Fruit fly (Drosophila melanogaster) whole organism, prepupa: ENCODE data around the gene Cchl.
A peak's percentile ranks its signal among the peaks of the same experiment; 100 is the strongest.

Source experiments
- Blimp-1 ChIP-seq: fragments of 200-800 bp; sonication (Bioruptor generic); optimal IDR thresholded peaks from 3 replicates; lab custom pipeline; 2017; ENCODE audit warnings: missing biosample characterization, missing genetic modification characterization, mild to moderate bottlenecking, moderate library complexity, missing genetic modification reagents
- CG10631 ChIP-seq: fragments of 200-800 bp; sonication (Bioruptor generic); optimal IDR thresholded peaks from 2 replicates; lab custom pipeline; 2016; ENCODE audit warnings: missing biosample characterization, missing genetic modification characterization
- CG11762 ChIP-seq: fragments of 200-800 bp; sonication (Bioruptor generic); optimal IDR thresholded peaks from 3 replicates; lab custom pipeline; 2016; ENCODE audit warnings: missing biosample characterization, missing genetic modification characterization; ENCODE audit not compliant: insufficient read depth
- CG11902 ChIP-seq: fragments of 200-800 bp; sonication (Bioruptor generic); optimal IDR thresholded peaks from 3 replicates; lab custom pipeline; 2016; ENCODE audit warnings: missing biosample characterization, missing genetic modification characterization
- CG1621 ChIP-seq: fragments of 200-800 bp; sonication (Bioruptor generic); optimal IDR thresholded peaks from 3 replicates; lab custom pipeline; 2018; ENCODE audit warnings: missing biosample characterization, mild to moderate bottlenecking, missing genetic modification characterization
- CG16779 ChIP-seq: fragments of 200-800 bp; sonication (Bioruptor generic); optimal IDR thresholded peaks from 3 replicates; lab custom pipeline; 2017; ENCODE audit warnings: missing biosample characterization, mild to moderate bottlenecking, missing genetic modification characterization
- CG3032 ChIP-seq: fragments of 200-800 bp; optimal IDR thresholded peaks from 2 replicates; lab custom pipeline; 2019; ENCODE audit warnings: missing biosample characterization, mild to moderate bottlenecking, missing genetic modification characterization, moderate library complexity
- CG31627 ChIP-seq: fragments of 200-800 bp; sonication (Bioruptor generic); optimal IDR thresholded peaks from 3 replicates; lab custom pipeline; 2016; ENCODE audit warnings: missing biosample characterization, missing genetic modification characterization
- CG34406 ChIP-seq: fragments of 200-800 bp; sonication (Bioruptor generic); optimal IDR thresholded peaks from 3 replicates; lab custom pipeline; 2016; ENCODE audit warnings: missing biosample characterization, missing genetic modification characterization
- CG3919 ChIP-seq: fragments of 200-800 bp; sonication (Bioruptor generic); optimal IDR thresholded peaks from 3 replicates; lab custom pipeline; 2016; ENCODE audit warnings: missing biosample characterization, missing genetic modification characterization
- CG6163 ChIP-seq: fragments of 200-800 bp; sonication (Bioruptor generic); IDR thresholded peaks from 3 replicates; pipeline ENCODE4 v1.3.6; 2022; ENCODE audit warnings: missing biosample characterization, missing genetic modification characterization
- CG6792 ChIP-seq: fragments of 200-800 bp; sonication (Bioruptor generic); optimal IDR thresholded peaks from 3 replicates; lab custom pipeline; 2016; ENCODE audit warnings: missing biosample characterization, missing genetic modification characterization
- CG6808 ChIP-seq: fragments of 200-800 bp; sonication (Bioruptor generic); optimal IDR thresholded peaks from 3 replicates; lab custom pipeline; 2017; ENCODE audit warnings: missing biosample characterization, missing genetic modification characterization, mild to moderate bottlenecking, moderate library complexity, missing genetic modification reagents
- CG6854 ChIP-seq: fragments of 200-800 bp; sonication (Bioruptor generic); optimal IDR thresholded peaks from 2 replicates; lab custom pipeline; 2017; ENCODE audit warnings: missing biosample characterization, mild to moderate bottlenecking, missing genetic modification characterization
- CG7368 ChIP-seq: fragments of 200-800 bp; sonication (Bioruptor generic); optimal IDR thresholded peaks from 3 replicates; lab custom pipeline; 2016; ENCODE audit warnings: missing biosample characterization, missing genetic modification characterization
- CG8319 ChIP-seq: fragments of 200-800 bp; sonication (Bioruptor generic); optimal IDR thresholded peaks from 3 replicates; lab custom pipeline; 2016; ENCODE audit warnings: missing biosample characterization, missing genetic modification characterization
- CG8632 ChIP-seq: fragments of 200-800 bp; sonication (Bioruptor generic); optimal IDR thresholded peaks from 3 replicates; lab custom pipeline; 2016; ENCODE audit warnings: missing biosample characterization, missing genetic modification characterization
- CG9139 ChIP-seq: fragments of 200-800 bp; sonication (Bioruptor generic); optimal IDR thresholded peaks from 3 replicates; lab custom pipeline; 2017; ENCODE audit warnings: missing biosample characterization, mild to moderate bottlenecking, missing genetic modification characterization
- Eip75B ChIP-seq: fragments of 200-800 bp; sonication (Bioruptor generic); optimal IDR thresholded peaks from 3 replicates; lab custom pipeline; 2016; ENCODE audit warnings: missing biosample characterization, missing genetic modification characterization
- Eip93F ChIP-seq: fragments of 200-800 bp; sonication (Bioruptor generic); optimal IDR thresholded peaks from 2 replicates; lab custom pipeline; 2016; ENCODE audit warnings: missing biosample characterization, mild to moderate bottlenecking, missing genetic modification characterization
- Ets21C ChIP-seq: fragments of 200-800 bp; sonication (Bioruptor generic); optimal IDR thresholded peaks from 3 replicates; lab custom pipeline; 2016; ENCODE audit warnings: missing biosample characterization, missing genetic modification characterization
- Ets96B ChIP-seq: fragments of 200-800 bp; optimal IDR thresholded peaks from 2 replicates; lab custom pipeline; 2019; ENCODE audit warnings: missing biosample characterization, mild to moderate bottlenecking, missing genetic modification characterization, moderate library complexity
- Gug ChIP-seq: fragments of 200-800 bp; sonication (Bioruptor generic); IDR thresholded peaks from 2 replicates; pipeline ENCODE4 v1.3.6; 2022; ENCODE audit warnings: missing biosample characterization, missing genetic modification characterization
- Hr38 ChIP-seq: sonication (Bioruptor generic); optimal IDR thresholded peaks from 2 replicates; lab custom pipeline; 2016; ENCODE audit warnings: missing biosample characterization, missing genetic modification characterization
- Hr39 ChIP-seq: fragments of 200-800 bp; sonication (Bioruptor generic); optimal IDR thresholded peaks from 2 replicates; lab custom pipeline; 2016; ENCODE audit warnings: missing biosample characterization, missing genetic modification characterization
- Hr4 ChIP-seq: fragments of 200-800 bp; sonication (Bioruptor generic); optimal IDR thresholded peaks from 3 replicates; lab custom pipeline; 2016; ENCODE audit warnings: missing biosample characterization, missing genetic modification characterization
- Lpt ChIP-seq: fragments of 200-800 bp; sonication (Bioruptor generic); optimal IDR thresholded peaks from 3 replicates; lab custom pipeline; 2016; ENCODE audit warnings: missing biosample characterization, missing genetic modification characterization
- Met ChIP-seq: fragments of 200-800 bp; sonication (Bioruptor generic); optimal IDR thresholded peaks from 3 replicates; lab custom pipeline; 2016; ENCODE audit warnings: missing biosample characterization, missing genetic modification characterization
- Smox ChIP-seq: fragments of 200-800 bp; sonication (Bioruptor generic); optimal IDR thresholded peaks from 3 replicates; lab custom pipeline; 2016; ENCODE audit warnings: missing biosample characterization, missing genetic modification characterization
- Sox102F ChIP-seq: fragments of 200-800 bp; sonication (Bioruptor generic); optimal IDR thresholded peaks from 2 replicates; lab custom pipeline; 2016; ENCODE audit warnings: missing biosample characterization, mild to moderate bottlenecking, missing genetic modification characterization
- Sox14 ChIP-seq: fragments of 200-800 bp; sonication (Bioruptor generic); optimal IDR thresholded peaks from 3 replicates; lab custom pipeline; 2016; ENCODE audit warnings: missing biosample characterization, missing genetic modification characterization
- Sox15 ChIP-seq: fragments of 200-800 bp; sonication (Bioruptor generic); optimal IDR thresholded peaks from 3 replicates; lab custom pipeline; 2016; ENCODE audit warnings: missing biosample characterization, missing genetic modification characterization
- acj6 ChIP-seq: fragments of 200-800 bp; sonication (Bioruptor generic); optimal IDR thresholded peaks from 3 replicates; lab custom pipeline; 2016; ENCODE audit warnings: missing biosample characterization, missing genetic modification characterization
- cyc ChIP-seq: fragments of 200-800 bp; sonication (Bioruptor generic); optimal IDR thresholded peaks from 3 replicates; lab custom pipeline; 2016; ENCODE audit warnings: missing biosample characterization, missing genetic modification characterization
- dac ChIP-seq: fragments of 200-800 bp; sonication (Bioruptor generic); optimal IDR thresholded peaks from 2 replicates; lab custom pipeline; 2017; ENCODE audit warnings: missing biosample characterization, mild to moderate bottlenecking, missing genetic modification characterization
- esn ChIP-seq: fragments of 200-800 bp; sonication (Bioruptor generic); optimal IDR thresholded peaks from 2 replicates; lab custom pipeline; 2016; ENCODE audit warnings: missing biosample characterization, mild to moderate bottlenecking, missing genetic modification characterization, moderate library complexity
- fd59A ChIP-seq: fragments of 200-800 bp; sonication (Bioruptor generic); optimal IDR thresholded peaks from 2 replicates; lab custom pipeline; 2017; ENCODE audit warnings: missing biosample characterization, mild to moderate bottlenecking, missing genetic modification characterization, missing genetic modification reagents
- fd85E ChIP-seq: fragments of 200-800 bp; sonication (Bioruptor generic); optimal IDR thresholded peaks from 3 replicates; lab custom pipeline; 2016; ENCODE audit warnings: missing biosample characterization, missing genetic modification characterization
- lz ChIP-seq: fragments of 200-800 bp; sonication (Bioruptor generic); optimal IDR thresholded peaks from 3 replicates; lab custom pipeline; 2016; ENCODE audit warnings: missing biosample characterization, missing genetic modification characterization
- net ChIP-seq: fragments of 200-800 bp; sonication (Bioruptor generic); optimal IDR thresholded peaks from 3 replicates; lab custom pipeline; 2016; ENCODE audit warnings: missing biosample characterization, missing genetic modification characterization
- pdm3 ChIP-seq: fragments of 200-800 bp; sonication (Bioruptor generic); optimal IDR thresholded peaks from 3 replicates; lab custom pipeline; 2016; ENCODE audit warnings: missing biosample characterization, missing genetic modification characterization
- salr ChIP-seq, 2 experiments: fragments of 200-800 bp; sonication (Bioruptor generic); optimal IDR thresholded peaks; 3 replicates each; lab custom pipeline; 2016 to 2018; ENCODE audit warnings: missing biosample characterization in 2 of 2, missing genetic modification characterization in 2 of 2, mild to moderate bottlenecking in 1 of 2
- spab ChIP-seq: fragments of 200-800 bp; sonication (Bioruptor generic); optimal IDR thresholded peaks from 2 replicates; lab custom pipeline; 2017; ENCODE audit warnings: missing biosample characterization, mild to moderate bottlenecking, missing genetic modification characterization, missing genetic modification reagents
- ss ChIP-seq, 2 experiments: fragments of 200-800 bp; sonication (Bioruptor generic); optimal IDR thresholded peaks; 2 replicates in 1 of 2; 3 replicates in 1 of 2; lab custom pipeline; 2017 to 2018; ENCODE audit warnings: mild to moderate bottlenecking in 2 of 2, missing biosample characterization in 2 of 2, missing genetic modification characterization in 2 of 2, moderate library complexity in 1 of 2
- svp ChIP-seq: fragments of 200-800 bp; sonication (Bioruptor generic); peaks from one replicate; lab custom pipeline; 2016; ENCODE audit warnings: missing biosample characterization, missing genetic modification characterization
- topi ChIP-seq: fragments of 200-800 bp; sonication (Bioruptor generic); optimal IDR thresholded peaks from 3 replicates; lab custom pipeline; 2016; ENCODE audit warnings: missing biosample characterization, missing genetic modification characterization
- vri ChIP-seq: fragments of 200-800 bp; sonication (Bioruptor generic); optimal IDR thresholded peaks from 3 replicates; lab custom pipeline; 2016; ENCODE audit warnings: missing biosample characterization, mild to moderate bottlenecking, missing genetic modification characterization

The Cchl gene

dm6 chr3R:22025320-22025719, 2.0 kb downstream of the Cchl start, which contains the start of gene CG6028 (continued):
- TF ChIP-seq dac (GFP tag; lab: Kevin White, UChicago) (no peak), CG11902 (GFP tag; lab: Kevin White, UChicago) (no peak), CG8319 (GFP tag; lab: Kevin White, UChicago) (no peak), Lpt (GFP tag; lab: Kevin White, UChicago) (no peak), CG8632 (GFP tag; lab: Kevin White, UChicago) (no peak), Eip93F (GFP tag; lab: Kevin White, UChicago) (no peak), Sox14 (GFP tag; lab: Kevin White, UChicago) (peak; percentile 13), CG6163 (peak; percentile 21; the same call in 1 of the 3 replicates), Smox (no peak), spab (GFP tag; lab: Kevin White, UChicago) (no peak), CG6808 (GFP tag; lab: Kevin White, UChicago) (no peak), acj6 (GFP tag; lab: Kevin White, UChicago) (peak; percentile 20), CG11762 (GFP tag; lab: Kevin White, UChicago) (no peak), Sox102F (no peak), Blimp-1 (no peak), CG16779 (tag; lab: Kevin White, UChicago) (no peak), CG3032 (peak; percentile 9), svp (GFP tag; lab: Kevin White, UChicago) (peak; percentile 79), Gug (GFP tag; lab: Robert Waterston, UW) (no peak), topi (GFP tag; lab: Kevin White, UChicago) (peak; percentile 45), CG6854 (GFP tag; lab: Kevin White, UChicago) (no peak), salr (GFP tag; optimal IDR thresholded peaks at IDR 0.05; lab: Kevin White, UChicago) (no peak), CG31627 (peak; percentile 25), CG1621 (no peak), Hr38 (GFP tag; lab: Kevin White, UChicago) (no peak), fd85E (GFP tag; lab: Kevin White, UChicago) (no peak), pdm3 (GFP tag; lab: Kevin White, UChicago) (no peak), Sox15 (no peak)

dm6 chr3R:22023041-22023626, 4.1 kb downstream of the Cchl start, which contains the start of the genes Mitofilin and mRpL35:
Mitofilin (minus strand) TSS chr3R:22023335.
mRpL35 (plus strand) TSS chr3R:22023527.
- TF ChIP-seq CG7368 (GFP tag; lab: Kevin White, UChicago), result no peak
- peak; percentile 57 for TF ChIP-seq vri (GFP tag; lab: Kevin White, UChicago)
- TF ChIP-seq Ets96B (tag; lab: Kevin White, UChicago), result peak; percentile 23
- peak; percentile 38 for TF ChIP-seq acj6 (GFP tag; lab: Kevin White, UChicago)
- peak; percentile 36 for TF ChIP-seq Sox14 (GFP tag; lab: Kevin White, UChicago)
- no peak for TF ChIP-seq Hr38 (GFP tag; lab: Kevin White, UChicago)
- peak; percentile 53 for TF ChIP-seq cyc
- peak; percentile 13 for TF ChIP-seq CG11902 (GFP tag; lab: Kevin White, UChicago)
- TF ChIP-seq lz (GFP tag; lab: Kevin White, UChicago), result peak; percentile 53
- no peak for TF ChIP-seq pdm3 (GFP tag; lab: Kevin White, UChicago)
- peak; percentile 70 for TF ChIP-seq CG10631 (GFP tag; lab: Kevin White, UChicago)
- TF ChIP-seq svp (GFP tag; lab: Kevin White, UChicago), result peak; percentile 92
- TF ChIP-seq Hr39 (GFP tag; lab: Kevin White, UChicago), result peak; percentile 66
- TF ChIP-seq CG8319 (GFP tag; lab: Kevin White, UChicago), result no peak
- TF ChIP-seq CG8632 (GFP tag; lab: Kevin White, UChicago), result no peak
- no peak for TF ChIP-seq fd59A (GFP tag; lab: Kevin White, UChicago)
- TF ChIP-seq CG9139 (GFP tag; lab: Kevin White, UChicago), result no peak
- TF ChIP-seq Sox15, result peak; percentile 51
- TF ChIP-seq net (GFP tag; lab: Kevin White, UChicago), result no peak
- TF ChIP-seq CG6808 (GFP tag; lab: Kevin White, UChicago), result peak; percentile 20
- TF ChIP-seq CG31627, result peak; percentile 68
- peak; percentile 28; the same call in 1 of the 3 replicates for TF ChIP-seq CG6163
- peak; percentile 47 for TF ChIP-seq Eip75B (GFP tag; lab: Kevin White, UChicago)
- no peak for TF ChIP-seq Met (GFP tag; lab: Kevin White, UChicago)
- peak; percentile 63 for TF ChIP-seq esn (GFP tag; lab: Kevin White, UChicago)
- TF ChIP-seq CG6792 (GFP tag; lab: Kevin White, UChicago), result peak; percentile 2
- peak; percentile 37 for TF ChIP-seq CG3919 (GFP tag; lab: Kevin White, UChicago)
- no peak for TF ChIP-seq Hr4 (GFP tag; lab: Kevin White, UChicago)
- TF ChIP-seq CG11762 (GFP tag; lab: Kevin White, UChicago), result no peak
- no peak for TF ChIP-seq CG6854 (GFP tag; lab: Kevin White, UChicago)
- TF ChIP-seq Blimp-1, result no peak
- peak; percentile 6 for TF ChIP-seq Ets21C (GFP tag; lab: Kevin White, UChicago)
- peak in 1 of 2 experiments; percentile 15 for TF ChIP-seq ss (GFP tag; optimal IDR thresholded peaks at IDR 0.05; lab: Kevin White, UChicago)
- TF ChIP-seq CG34406, result no peak
- no peak for TF ChIP-seq Sox102F
